Worm (Caenorhabditis elegans) whole organism, late embryonic: ENCODE data around the gene pri-1.

Source experiments
- C08G9.2 ChIP-seq: sonication (generic microtip); optimal IDR thresholded peaks from 2 replicates; lab custom pipeline; 2016; ENCODE audit warnings: mild to moderate bottlenecking, missing genetic modification characterization, moderate library complexity, missing compliant biosample characterization
- F13H6.1 ChIP-seq: sonication (generic microtip); optimal IDR thresholded peaks from 2 replicates; lab custom pipeline; 2016; ENCODE audit warnings: missing genetic modification characterization, missing compliant biosample characterization
- K02D7.2 ChIP-seq: sonication (generic microtip); optimal IDR thresholded peaks from 2 replicates; lab custom pipeline; 2017; ENCODE audit warnings: mild to moderate bottlenecking, missing genetic modification characterization, missing compliant biosample characterization
- K09A11.1 ChIP-seq: sonication (generic microtip); optimal IDR thresholded peaks from 2 replicates; lab custom pipeline; 2017; ENCODE audit warnings: antibody characterized with exemption, mild to moderate bottlenecking, missing genetic modification characterization, missing compliant biosample characterization; ENCODE audit not compliant: insufficient read depth
- ceh-18 ChIP-seq: sonication (generic microtip); optimal IDR thresholded peaks from 2 replicates; lab custom pipeline; 2016; ENCODE audit warnings: missing genetic modification characterization, missing compliant biosample characterization
- ceh-19 ChIP-seq: fragments of 200-800 bp; sonication (Bioruptor generic); optimal IDR thresholded peaks from 2 replicates; lab custom pipeline; 2018; ENCODE audit warnings: mild to moderate bottlenecking, missing genetic modification characterization, missing compliant biosample characterization
- ceh-2 ChIP-seq: sonication (generic microtip); optimal IDR thresholded peaks from 2 replicates; lab custom pipeline; 2016; ENCODE audit warnings: missing genotype, missing genetic modification characterization, missing compliant biosample characterization
- ceh-22 ChIP-seq: sonication (generic microtip); optimal IDR thresholded peaks from 2 replicates; lab custom pipeline; 2017; ENCODE audit warnings: missing biosample characterization, missing genetic modification characterization
- ceh-24 ChIP-seq: sonication (generic microtip); optimal IDR thresholded peaks from 2 replicates; lab custom pipeline; 2016; ENCODE audit warnings: mild to moderate bottlenecking, missing genetic modification characterization, missing compliant biosample characterization
- ceh-31 ChIP-seq: sonication (generic microtip); optimal IDR thresholded peaks from 2 replicates; lab custom pipeline; 2016; ENCODE audit warnings: missing genetic modification characterization, missing compliant biosample characterization
- ceh-45 ChIP-seq: fragments of 200-800 bp; sonication (Bioruptor generic); IDR thresholded peaks from 2 replicates; pipeline ENCODE4 v1.3.6; 2022; ENCODE audit warnings: missing genetic modification reagents, missing genetic modification characterization, missing compliant biosample characterization
- ceh-9 ChIP-seq: sonication (generic microtip); optimal IDR thresholded peaks from 2 replicates; lab custom pipeline; 2016; ENCODE audit warnings: mild to moderate bottlenecking, missing genetic modification characterization, inconsistent platforms, missing compliant biosample characterization
- che-1 ChIP-seq: sonication (generic microtip); optimal IDR thresholded peaks from 2 replicates; lab custom pipeline; 2016; ENCODE audit warnings: mild to moderate bottlenecking, missing genetic modification characterization, missing compliant biosample characterization
- elt-4 ChIP-seq: sonication (generic microtip); optimal IDR thresholded peaks from 2 replicates; lab custom pipeline; 2016; ENCODE audit warnings: missing genetic modification characterization, missing compliant biosample characterization
- ets-4 ChIP-seq: sonication (generic microtip); optimal IDR thresholded peaks from 2 replicates; lab custom pipeline; 2016; ENCODE audit warnings: missing genetic modification characterization, missing compliant biosample characterization
- fax-1 ChIP-seq: sonication (generic microtip); optimal IDR thresholded peaks from 2 replicates; lab custom pipeline; 2016; ENCODE audit warnings: missing genotype, missing genetic modification characterization, missing compliant biosample characterization
- fkh-10 ChIP-seq: fragments of 150-350 bp; optimal IDR thresholded peaks from 2 replicates; lab custom pipeline; 2014; ENCODE audit warnings: missing biosample characterization, missing genetic modification reagents, missing genetic modification characterization
- fkh-6 ChIP-seq: sonication (generic microtip); optimal IDR thresholded peaks from 2 replicates; lab custom pipeline; 2016; ENCODE audit warnings: missing genetic modification characterization, missing compliant biosample characterization
- hlh-13 ChIP-seq: fragments of 200-800 bp; sonication (Bioruptor generic); optimal IDR thresholded peaks from 2 replicates; lab custom pipeline; 2018; ENCODE audit warnings: mild to moderate bottlenecking, missing genetic modification characterization, missing compliant biosample characterization
- hlh-15 ChIP-seq: sonication (generic microtip); optimal IDR thresholded peaks from 2 replicates; lab custom pipeline; 2016; ENCODE audit warnings: missing genetic modification characterization, missing compliant biosample characterization
- hlh-6 ChIP-seq: sonication (generic microtip); optimal IDR thresholded peaks from 2 replicates; lab custom pipeline; 2016; ENCODE audit warnings: missing genotype, missing genetic modification characterization, missing compliant biosample characterization
- hlh-8 ChIP-seq: sonication (generic microtip); optimal IDR thresholded peaks from 2 replicates; lab custom pipeline; 2016; ENCODE audit warnings: missing genotype, missing genetic modification characterization, missing compliant biosample characterization
- lin-11 ChIP-seq: fragments of 200-800 bp; sonication (Bioruptor generic); optimal IDR thresholded peaks from 2 replicates; lab custom pipeline; 2018; ENCODE audit warnings: mild to moderate bottlenecking, missing genetic modification characterization, missing compliant biosample characterization
- madf-2 ChIP-seq: sonication (generic microtip); optimal IDR thresholded peaks from 2 replicates; lab custom pipeline; 2017; ENCODE audit warnings: missing genetic modification characterization, missing compliant biosample characterization
- nfya-1 ChIP-seq: sonication (generic microtip); optimal IDR thresholded peaks from 2 replicates; lab custom pipeline; 2017; ENCODE audit warnings: missing genetic modification characterization, mild to moderate bottlenecking, missing compliant biosample characterization, antibody characterized with exemption, moderate library complexity
- odd-2 ChIP-seq: sonication (generic microtip); optimal IDR thresholded peaks from 2 replicates; lab custom pipeline; 2017; ENCODE audit warnings: antibody characterized with exemption, mild to moderate bottlenecking, missing genetic modification characterization, missing compliant biosample characterization
- pag-3 ChIP-seq: sonication (generic microtip); optimal IDR thresholded peaks from 2 replicates; lab custom pipeline; 2016; ENCODE audit warnings: missing compliant biosample characterization, missing genetic modification characterization, borderline replicate concordance
- pros-1 ChIP-seq: fragments of 150-350 bp; optimal IDR thresholded peaks from 2 replicates; lab custom pipeline; 2014; ENCODE audit warnings: missing biosample characterization, missing genetic modification reagents, missing genetic modification characterization
- ref-2 ChIP-seq: sonication (generic microtip); optimal IDR thresholded peaks from 2 replicates; lab custom pipeline; 2016; ENCODE audit warnings: missing genetic modification characterization, missing compliant biosample characterization
- rnt-1 ChIP-seq: sonication (generic microtip); optimal IDR thresholded peaks from 2 replicates; lab custom pipeline; 2016; ENCODE audit warnings: missing genetic modification characterization, missing compliant biosample characterization
- tbx-2 ChIP-seq: sonication (generic microtip); optimal IDR thresholded peaks from 2 replicates; lab custom pipeline; 2016; ENCODE audit warnings: missing genetic modification characterization, missing compliant biosample characterization
- tbx-7 ChIP-seq: sonication (generic microtip); optimal IDR thresholded peaks from 2 replicates; lab custom pipeline; 2016; ENCODE audit warnings: missing genotype, missing genetic modification characterization, missing compliant biosample characterization
- ttx-3 ChIP-seq: sonication (generic microtip); optimal IDR thresholded peaks from 2 replicates; lab custom pipeline; 2016; ENCODE audit warnings: missing genetic modification reagents, missing genetic modification characterization, missing compliant biosample characterization
- unc-42 ChIP-seq: sonication (generic microtip); optimal IDR thresholded peaks from 2 replicates; lab custom pipeline; 2016; ENCODE audit warnings: missing genotype, missing genetic modification characterization, missing compliant biosample characterization
- unc-55 ChIP-seq: sonication (generic microtip); optimal IDR thresholded peaks from 2 replicates; lab custom pipeline; 2017; ENCODE audit warnings: missing biosample characterization, missing genetic modification reagents, missing genetic modification characterization
- unc-86 ChIP-seq: sonication (generic microtip); optimal IDR thresholded peaks from 2 replicates; lab custom pipeline; 2016; ENCODE audit warnings: missing genetic modification characterization, missing compliant biosample characterization
- zip-5 ChIP-seq: sonication (generic microtip); optimal IDR thresholded peaks from 2 replicates; lab custom pipeline; 2016; ENCODE audit warnings: missing genetic modification characterization, missing compliant biosample characterization
- ztf-16 ChIP-seq: sonication (generic microtip); optimal IDR thresholded peaks from 2 replicates; lab custom pipeline; 2017; ENCODE audit warnings: missing genetic modification characterization, missing compliant biosample characterization

pri-1 gene

ce11 chrIII:9614211-9614610 lies at the start of gene pri-1, which contains the start of gene F58A4.6:
TSS of gene pri-1 (minus strand) at chrIII:9614281.
TSS of gene F58A4.6 (plus strand) at chrIII:9614482.
- TF ChIP-seq unc-55: no peak
- no peak for TF ChIP-seq ets-4 (tag; lab: Kevin White, UChicago)
- no peak for TF ChIP-seq hlh-13 (GFP tag; lab: Kevin White, UChicago)
- peak; percentile 57 for TF ChIP-seq unc-42 (tag; lab: Kevin White, UChicago)
- TF ChIP-seq ceh-22 (tag; lab: Kevin White, UChicago): no peak
- TF ChIP-seq ceh-9 (tag; lab: Kevin White, UChicago): no peak
- no peak for TF ChIP-seq ceh-2 (tag; lab: Kevin White, UChicago)
- no peak for TF ChIP-seq pag-3 (tag; lab: Kevin White, UChicago)
- no peak for TF ChIP-seq elt-4 (tag; lab: Kevin White, UChicago)
- TF ChIP-seq ceh-31 (tag; lab: Kevin White, UChicago): peak; percentile 6
- no peak for TF ChIP-seq ceh-24 (tag; lab: Kevin White, UChicago)
- TF ChIP-seq C08G9.2 (tag; lab: Kevin White, UChicago): no peak
- no peak for TF ChIP-seq hlh-8 (tag; lab: Kevin White, UChicago)
- TF ChIP-seq ref-2 (tag; lab: Kevin White, UChicago): no peak
- TF ChIP-seq K09A11.1 (tag; lab: Kevin White, UChicago): no peak
- TF ChIP-seq nfya-1 (tag; lab: Kevin White, UChicago): peak; percentile 6
- TF ChIP-seq ztf-16: no peak
- TF ChIP-seq pros-1 (tag; lab: Kevin White, UChicago): no peak

DNA sequence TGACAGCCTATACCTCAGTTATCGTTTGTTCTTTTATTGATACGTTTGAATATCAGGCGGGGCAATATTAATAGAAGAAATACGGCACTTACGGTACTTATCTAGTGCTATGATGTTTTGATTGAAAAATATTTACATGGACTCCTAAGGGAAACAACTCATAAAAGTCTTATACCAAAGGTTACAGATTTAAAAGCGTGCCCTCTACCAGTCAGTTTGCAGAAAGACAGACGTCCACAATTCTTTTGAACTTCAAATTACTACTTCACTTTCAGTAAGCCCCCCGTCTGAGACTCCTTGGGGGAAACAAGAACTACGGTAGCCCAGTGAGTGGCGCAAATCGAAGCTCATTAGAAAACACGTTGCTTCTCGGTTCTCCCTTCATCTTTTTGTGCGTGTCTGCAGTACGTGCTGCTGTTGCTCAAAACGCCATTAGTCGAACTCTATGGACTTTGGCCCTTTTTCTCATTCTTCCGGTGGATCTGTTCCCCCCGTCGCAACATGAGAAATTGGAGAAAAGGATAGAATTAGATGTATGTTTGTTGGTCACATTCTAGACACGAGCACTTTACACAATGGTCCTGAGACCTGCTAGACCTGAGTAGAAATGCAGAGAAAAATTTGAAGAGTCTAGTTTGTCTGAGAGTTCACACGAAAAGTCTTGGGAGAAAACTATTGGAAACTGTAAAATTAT lies 48.3 kb upstream of the pri-1 start:
- TF ChIP-seq ceh-18 (tag; lab: Kevin White, UChicago): peak; percentile 49
- TF ChIP-seq K02D7.2 (tag; lab: Kevin White, UChicago): no peak

DNA sequence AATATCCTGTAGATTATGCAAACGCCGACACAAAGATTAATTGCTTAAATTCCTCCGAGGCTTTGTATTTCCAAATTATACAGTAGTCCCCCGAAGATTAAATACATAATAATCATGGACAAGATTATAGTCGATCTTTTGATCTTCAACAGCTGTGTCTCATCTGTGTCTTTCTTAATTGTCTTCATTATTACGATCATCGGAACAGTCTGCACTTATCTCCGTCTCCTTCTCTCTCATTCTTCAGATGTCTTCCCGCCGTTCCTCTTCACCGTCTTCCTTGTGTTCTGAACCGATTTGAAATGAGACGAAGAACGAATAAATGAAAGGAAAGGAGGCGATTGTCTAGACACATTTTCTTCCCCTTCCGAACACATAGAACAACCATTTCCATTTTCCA lies 47.0 kb upstream of the pri-1 start:
- TF ChIP-seq hlh-8 (tag; lab: Kevin White, UChicago) (peak; percentile 40), ttx-3 (tag; lab: Kevin White, UChicago) (no peak), lin-11 (tag; lab: Kevin White, UChicago) (no peak)

DNA sequence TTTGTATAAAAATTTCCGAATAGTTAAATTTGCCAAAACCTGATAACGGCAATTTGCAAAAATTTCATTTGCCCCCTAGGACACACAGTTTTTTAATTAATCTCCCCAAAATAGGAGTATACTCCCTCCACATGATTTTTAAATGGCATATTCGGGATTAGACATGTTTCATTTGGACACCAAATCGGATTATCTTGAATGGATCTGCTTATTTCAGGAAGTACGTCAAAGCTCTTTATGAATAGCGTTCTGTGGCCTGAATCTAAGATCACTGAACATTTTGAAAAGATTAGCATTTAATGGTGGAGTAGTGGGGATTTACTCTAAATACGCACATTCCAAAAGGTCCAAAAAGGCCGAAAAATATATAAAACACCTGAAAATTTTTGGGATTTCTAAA lies 44.5 kb upstream of the pri-1 start:
- TF ChIP-seq C08G9.2 (tag; lab: Kevin White, UChicago): no peak
- TF ChIP-seq ref-2 (tag; lab: Kevin White, UChicago): no peak
- no peak for TF ChIP-seq tbx-7 (tag; lab: Kevin White, UChicago)
- no peak for TF ChIP-seq ceh-9 (tag; lab: Kevin White, UChicago)
- no peak for TF ChIP-seq fkh-6 (tag; lab: Kevin White, UChicago)
- no peak for TF ChIP-seq ceh-31 (tag; lab: Kevin White, UChicago)
- no peak for TF ChIP-seq unc-55
- no peak for TF ChIP-seq unc-86
- no peak for TF ChIP-seq madf-2
- TF ChIP-seq fax-1 (tag; lab: Kevin White, UChicago): no peak
- no peak for TF ChIP-seq hlh-6 (tag; lab: Kevin White, UChicago)
- no peak for TF ChIP-seq rnt-1 (tag; lab: Kevin White, UChicago)
- no peak for TF ChIP-seq ceh-45 (GFP tag; lab: Robert Waterston, UW)
- TF ChIP-seq F13H6.1: no peak
- no peak for TF ChIP-seq odd-2 (tag; lab: Kevin White, UChicago)
- no peak for TF ChIP-seq hlh-15 (tag; lab: Kevin White, UChicago)
- no peak for TF ChIP-seq tbx-2

DNA sequence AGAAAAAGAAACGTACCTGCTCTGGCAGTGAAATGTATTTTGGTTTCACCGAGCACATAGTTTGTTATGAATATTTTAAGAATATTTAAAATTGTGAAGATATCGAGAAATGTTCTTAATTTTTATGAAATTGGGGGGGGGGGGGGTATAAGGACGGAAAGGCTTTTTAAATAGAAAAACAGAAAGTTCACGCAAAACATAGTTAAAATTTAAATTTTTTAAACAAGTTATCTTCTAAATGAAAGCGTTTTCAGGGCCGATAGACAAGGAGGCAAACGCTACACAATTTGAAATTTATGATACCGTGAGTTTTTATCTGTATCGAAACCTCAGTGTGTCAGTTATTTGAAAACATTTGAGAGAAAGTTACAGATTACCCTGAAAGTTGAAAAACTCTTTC lies 41.7 kb upstream of the pri-1 start, which contains the start of gene C15H7.4:
C15H7.4 (minus strand) TSS at position 101 of the 400 bp plus-strand sequence.
- TF ChIP-seq ceh-31 (tag; lab: Kevin White, UChicago) (no peak), hlh-6 (tag; lab: Kevin White, UChicago) (no peak), ceh-19 (GFP tag; lab: Kevin White, UChicago) (no peak), ceh-45 (GFP tag; lab: Robert Waterston, UW) (no peak), elt-4 (tag; lab: Kevin White, UChicago) (no peak), fkh-6 (tag; lab: Kevin White, UChicago) (no peak), che-1 (tag; lab: Kevin White, UChicago) (no peak), zip-5 (no peak), fkh-10 (GFP tag; lab: Kevin White, UChicago) (no peak)
- TF ChIP-seq, all 69 proteins: peak for 0
